Fruit fly (Drosophila melanogaster) whole organism, embryonic: ENCODE data around the gene Hr83.

Source experiments
- Abd-B ChIP-seq: fragments of 200-800 bp; sonication (Bioruptor generic); optimal IDR thresholded peaks from 2 replicates; lab custom pipeline; 2018; ENCODE audit warnings: missing biosample characterization, mild to moderate bottlenecking, missing genetic modification characterization, moderate library complexity
- C15 ChIP-seq: fragments of 200-800 bp; sonication (Bioruptor generic); IDR thresholded peaks from 3 replicates; pipeline ENCODE4 v1.3.6; 2022; ENCODE audit warnings: missing biosample characterization, missing genetic modification characterization
- CG11093 ChIP-seq: fragments of 200-800 bp; sonication (Bioruptor generic); IDR thresholded peaks from 3 replicates; pipeline ENCODE4 v1.3.6; 2022; ENCODE audit warnings: missing biosample characterization, missing genetic modification characterization
- CG11247 ChIP-seq: fragments of 200-800 bp; sonication (Bioruptor generic); IDR thresholded peaks from 2 replicates; pipeline ENCODE4 v1.3.6; 2022; ENCODE audit warnings: missing biosample characterization, missing genetic modification characterization
- CG11456 ChIP-seq: fragments of 200-800 bp; sonication (Bioruptor generic); IDR thresholded peaks from 3 replicates; pipeline ENCODE4 v1.3.6; 2022; ENCODE audit warnings: missing biosample characterization, missing genetic modification characterization
- CG12219 ChIP-seq: fragments of 200-800 bp; sonication (Bioruptor generic); optimal IDR thresholded peaks from 3 replicates; lab custom pipeline; 2018; ENCODE audit warnings: missing biosample characterization, mild to moderate bottlenecking, missing genetic modification characterization
- CG12299 ChIP-seq: fragments of 200-800 bp; sonication (Bioruptor generic); optimal IDR thresholded peaks from 2 replicates; lab custom pipeline; 2018; ENCODE audit warnings: missing biosample characterization, mild to moderate bottlenecking, missing genetic modification characterization
- CG12744 ChIP-seq: fragments of 200-800 bp; sonication (Bioruptor generic); optimal IDR thresholded peaks from 2 replicates; lab custom pipeline; 2016; ENCODE audit warnings: missing biosample characterization, missing genetic modification characterization
- CG15696 ChIP-seq: fragments of 200-800 bp; sonication (Bioruptor generic); optimal IDR thresholded peaks from 2 replicates; lab custom pipeline; 2019; ENCODE audit warnings: missing biosample characterization, mild to moderate bottlenecking, missing genetic modification characterization, moderate library complexity
- CG2120 ChIP-seq: fragments of 200-800 bp; sonication (Bioruptor generic); optimal IDR thresholded peaks from 3 replicates; lab custom pipeline; 2016; ENCODE audit warnings: missing biosample characterization, missing genetic modification characterization
- CG32767 ChIP-seq: fragments of 200-800 bp; sonication (Bioruptor generic); IDR thresholded peaks from 2 replicates; pipeline ENCODE4 v1.3.6; 2022; ENCODE audit warnings: missing biosample characterization, missing genetic modification characterization
- CG34224 ChIP-seq: fragments of 200-800 bp; sonication (Bioruptor generic); IDR thresholded peaks from 3 replicates; pipeline ENCODE4 v1.3.6; 2022; ENCODE audit warnings: missing biosample characterization, missing genetic modification characterization; ENCODE audit not compliant: partially characterized antibody
- CG4282 ChIP-seq: fragments of 200-800 bp; sonication (Bioruptor generic); optimal IDR thresholded peaks from 2 replicates; lab custom pipeline; 2016; ENCODE audit warnings: missing biosample characterization, missing genetic modification characterization
- CG43689 ChIP-seq: fragments of 200-800 bp; sonication (Bioruptor generic); IDR thresholded peaks from 2 replicates; pipeline ENCODE4 v1.3.6; 2022; ENCODE audit warnings: missing biosample characterization, missing genetic modification characterization
- CG4854 ChIP-seq: fragments of 200-800 bp; sonication (Bioruptor generic); optimal IDR thresholded peaks from 2 replicates; lab custom pipeline; 2016; ENCODE audit warnings: missing biosample characterization, missing genetic modification characterization, inconsistent platforms
- CG6654 ChIP-seq: fragments of 200-800 bp; sonication (Bioruptor generic); optimal IDR thresholded peaks from 2 replicates; lab custom pipeline; 2017; ENCODE audit warnings: missing biosample characterization, mild to moderate bottlenecking, missing genetic modification characterization
- CG7372 ChIP-seq: fragments of 200-800 bp; sonication (Bioruptor generic); IDR thresholded peaks from 2 replicates; pipeline ENCODE4 v1.3.6; 2022; ENCODE audit warnings: missing biosample characterization, missing genetic modification characterization
- CG8924 ChIP-seq: fragments of 200-800 bp; optimal IDR thresholded peaks from 3 replicates; lab custom pipeline; 2019; ENCODE audit warnings: missing biosample characterization, mild to moderate bottlenecking, missing genetic modification characterization, moderate library complexity
- CG8944 ChIP-seq: fragments of 200-800 bp; sonication (Bioruptor generic); optimal IDR thresholded peaks from 3 replicates; lab custom pipeline; 2016; ENCODE audit warnings: missing biosample characterization, missing genetic modification characterization
- CG9817 ChIP-seq: fragments of 200-800 bp; sonication (Bioruptor generic); optimal IDR thresholded peaks from 2 replicates; lab custom pipeline; 2018; ENCODE audit warnings: missing biosample characterization, mild to moderate bottlenecking, missing genetic modification characterization, moderate library complexity
- CG9876 ChIP-seq: fragments of 200-800 bp; sonication (Bioruptor generic); optimal IDR thresholded peaks from 2 replicates; lab custom pipeline; 2016; ENCODE audit warnings: missing biosample characterization, missing genetic modification characterization
- CoRest ChIP-seq: fragments of 200-800 bp; sonication (Bioruptor generic); optimal IDR thresholded peaks from 3 replicates; lab custom pipeline; 2018; ENCODE audit warnings: missing biosample characterization, mild to moderate bottlenecking, missing genetic modification characterization, moderate library complexity
- D ChIP-seq, 2 experiments: fragments of 200-800 bp in 1 of 2; fragments of >200 bp in 1 of 2; sonication (Bioruptor generic) in 1 of 2; optimal IDR thresholded peaks; 2 replicates in 1 of 2; 3 replicates in 1 of 2; lab custom pipeline; 2017; ENCODE audit warnings: mild to moderate bottlenecking in 1 of 2, missing biosample characterization in 1 of 2, missing genetic modification characterization in 1 of 2, missing genetic modification reagents in 1 of 2
- Deaf1 ChIP-seq: fragments of 200-800 bp; optimal IDR thresholded peaks from 3 replicates; lab custom pipeline; 2019; ENCODE audit warnings: missing biosample characterization, mild to moderate bottlenecking, missing genetic modification characterization, moderate library complexity
- Doc2 ChIP-seq: fragments of 200-800 bp; sonication (Bioruptor generic); IDR thresholded peaks from 2 replicates; pipeline ENCODE4 v1.3.6; 2022; ENCODE audit warnings: missing biosample characterization, missing genetic modification characterization
- Fer2 ChIP-seq: fragments of 200-800 bp; sonication (Bioruptor generic); optimal IDR thresholded peaks from 2 replicates; lab custom pipeline; 2018; ENCODE audit warnings: missing biosample characterization, mild to moderate bottlenecking, missing genetic modification characterization, moderate library complexity
- Gug ChIP-seq: fragments of 200-800 bp; sonication (Bioruptor generic); IDR thresholded peaks from 4 replicates; pipeline ENCODE4 v1.3.6; 2022; ENCODE audit warnings: missing biosample characterization, missing genetic modification characterization
- Hr39 ChIP-seq: fragments of >200 bp; optimal IDR thresholded peaks from 2 replicates; lab custom pipeline; 2017
- Sox102F ChIP-seq: fragments of 200-800 bp; sonication (Bioruptor generic); optimal IDR thresholded peaks from 2 replicates; lab custom pipeline; 2018; ENCODE audit warnings: missing biosample characterization, mild to moderate bottlenecking, missing genetic modification characterization, moderate library complexity
- TFAM ChIP-seq: fragments of 200-800 bp; sonication (Bioruptor generic); optimal IDR thresholded peaks from 2 replicates; lab custom pipeline; 2017; ENCODE audit warnings: missing biosample characterization, missing genetic modification characterization, inconsistent platforms
- ash1 ChIP-seq: fragments of 200-800 bp; sonication (Bioruptor generic); optimal IDR thresholded peaks from 2 replicates; lab custom pipeline; 2018; ENCODE audit warnings: missing biosample characterization, mild to moderate bottlenecking, missing genetic modification characterization
- bcd ChIP-seq: fragments of 200-800 bp; sonication (Bioruptor generic); optimal IDR thresholded peaks from 2 replicates; lab custom pipeline; 2017; ENCODE audit warnings: missing biosample characterization, mild to moderate bottlenecking, missing genetic modification characterization
- crol ChIP-seq: fragments of 200-800 bp; sonication (Bioruptor generic); IDR thresholded peaks from 2 replicates; pipeline ENCODE4 v1.3.6; 2022; ENCODE audit warnings: missing biosample characterization, missing genetic modification characterization
- danr ChIP-seq: fragments of 200-800 bp; sonication (Bioruptor generic); IDR thresholded peaks from 2 replicates; pipeline ENCODE4 v1.3.6; 2022; ENCODE audit warnings: missing biosample characterization, missing genetic modification characterization
- emc ChIP-seq: fragments of 200-800 bp; sonication (Bioruptor generic); optimal IDR thresholded peaks from 2 replicates; lab custom pipeline; 2016; ENCODE audit warnings: missing biosample characterization, missing genetic modification characterization
- fd3F ChIP-seq: fragments of 200-800 bp; sonication (Bioruptor generic); optimal IDR thresholded peaks from 2 replicates; lab custom pipeline; 2018; ENCODE audit warnings: missing biosample characterization, mild to moderate bottlenecking, missing genetic modification characterization, moderate library complexity
- h ChIP-seq: fragments of >200 bp; optimal IDR thresholded peaks from 2 replicates; lab custom pipeline; 2017
- ham ChIP-seq: fragments of 200-800 bp; sonication (Bioruptor generic); IDR thresholded peaks from 2 replicates; pipeline ENCODE4 v1.3.6; 2022; ENCODE audit warnings: missing biosample characterization, missing genetic modification characterization
- nerfin-2 ChIP-seq: fragments of 200-800 bp; sonication (Bioruptor generic); IDR thresholded peaks from 2 replicates; pipeline ENCODE4 v1.3.6; 2022; ENCODE audit warnings: missing biosample characterization, missing genetic modification characterization; ENCODE audit not compliant: partially characterized antibody
- odd ChIP-seq: fragments of 200-800 bp; sonication (Bioruptor generic); optimal IDR thresholded peaks from 2 replicates; lab custom pipeline; 2017; ENCODE audit warnings: missing biosample characterization, mild to moderate bottlenecking, missing genetic modification characterization
- phol ChIP-seq: fragments of 200-800 bp; sonication (Bioruptor generic); optimal IDR thresholded peaks from 3 replicates; lab custom pipeline; 2018; ENCODE audit warnings: missing biosample characterization, mild to moderate bottlenecking, missing genetic modification characterization, moderate library complexity
- psq ChIP-seq: fragments of 200-800 bp; sonication (Bioruptor generic); optimal IDR thresholded peaks from 2 replicates; lab custom pipeline; 2017; ENCODE audit warnings: missing biosample characterization, missing genetic modification characterization
- repo ChIP-seq: fragments of 200-800 bp; sonication (Bioruptor generic); optimal IDR thresholded peaks from 2 replicates; lab custom pipeline; 2016; ENCODE audit warnings: missing biosample characterization, missing genetic modification characterization
- run ChIP-seq: fragments of 200-800 bp; sonication (Bioruptor generic); optimal IDR thresholded peaks from 3 replicates; lab custom pipeline; 2018; ENCODE audit warnings: missing biosample characterization, mild to moderate bottlenecking, missing genetic modification characterization
- schlank ChIP-seq: fragments of 200-800 bp; sonication (Bioruptor generic); optimal IDR thresholded peaks from 2 replicates; lab custom pipeline; 2018; ENCODE audit warnings: missing biosample characterization, mild to moderate bottlenecking, missing genetic modification characterization
- tap ChIP-seq: fragments of 200-800 bp; optimal IDR thresholded peaks from 3 replicates; lab custom pipeline; 2019; ENCODE audit warnings: missing biosample characterization, mild to moderate bottlenecking, missing genetic modification characterization, moderate library complexity
- tup ChIP-seq: fragments of 200-800 bp; sonication (Bioruptor generic); optimal IDR thresholded peaks from 2 replicates; lab custom pipeline; 2016; ENCODE audit warnings: missing biosample characterization, mild to moderate bottlenecking, missing genetic modification characterization, moderate library complexity
- unpg ChIP-seq: fragments of 200-800 bp; sonication (Bioruptor generic); optimal IDR thresholded peaks from 3 replicates; lab custom pipeline; 2018; ENCODE audit warnings: missing biosample characterization, mild to moderate bottlenecking, missing genetic modification characterization, moderate library complexity
- zf30C ChIP-seq: fragments of 200-800 bp; sonication (Bioruptor generic); optimal IDR thresholded peaks from 3 replicates; lab custom pipeline; 2018; ENCODE audit warnings: missing biosample characterization, mild to moderate bottlenecking, missing genetic modification characterization

Gene Hr83

dm6 chr3R:6373512-6374306, 24.7 kb downstream of the Hr83 start (continued):
- TF ChIP-seq tup (GFP tag; lab: Kevin White, UChicago), result peak; percentile 12
- no peak for TF ChIP-seq zf30C (GFP tag; lab: Kevin White, UChicago)
- TF ChIP-seq Doc2 (GFP tag; lab: Robert Waterston, UW), result no peak
- TF ChIP-seq run (tag; lab: Kevin White, UChicago), result no peak
- TF ChIP-seq Abd-B, result no peak
- TF ChIP-seq repo (GFP tag; lab: Kevin White, UChicago), result no peak
- peak; percentile 50 for TF ChIP-seq psq (GFP tag; lab: Kevin White, UChicago)
- TF ChIP-seq fd3F, result peak; percentile 89
- no peak for TF ChIP-seq ash1 (GFP tag; lab: Kevin White, UChicago)
- TF ChIP-seq Hr39 (lab: Kevin White, UChicago), result no peak
- TF ChIP-seq CG12744, result peak; percentile 72
- peak; percentile 29; the same call in 1 of the 2 replicates for TF ChIP-seq danr (GFP tag; lab: Robert Waterston, UW)
- TF ChIP-seq CG8944 (GFP tag; lab: Kevin White, UChicago), result no peak
- TF ChIP-seq emc (GFP tag; lab: Kevin White, UChicago), result no peak
- TF ChIP-seq Gug, result no peak
- TF ChIP-seq CG43689 (GFP tag; lab: Robert Waterston, UW), result no peak
- peak; percentile 22 for TF ChIP-seq phol (tag; lab: Kevin White, UChicago)
- peak; percentile 24; the same call in 1 of the 2 replicates for TF ChIP-seq nerfin-2
- no peak for TF ChIP-seq CG11093 (GFP tag; lab: Robert Waterston, UW)
- no peak for TF ChIP-seq h (lab: Kevin White, UChicago)
- peak; percentile 55; the same call in 1 of the 3 replicates for TF ChIP-seq C15 (GFP tag; lab: Robert Waterston, UW)
- TF ChIP-seq Sox102F (GFP tag; lab: Kevin White, UChicago), result no peak
- TF ChIP-seq CG6654 (GFP tag; lab: Kevin White, UChicago), result no peak
- TF ChIP-seq unpg (GFP tag; lab: Kevin White, UChicago), result peak; percentile 40
- no peak for TF ChIP-seq CG9876 (GFP tag; lab: Kevin White, UChicago)
- TF ChIP-seq odd, result peak; percentile 66
- no peak for TF ChIP-seq Deaf1
- 0 out of 3 replicates have a peak, but pooled peaks have one; percentile 4 for TF ChIP-seq CG11456 (GFP tag; lab: Robert Waterston, UW)
- peak; percentile 37 for TF ChIP-seq CG9817 (tag; lab: Kevin White, UChicago)
- TF ChIP-seq CG4282 (GFP tag; lab: Kevin White, UChicago), result no peak
- TF ChIP-seq CoRest (tag; lab: Kevin White, UChicago), result peak; percentile 51
- TF ChIP-seq crol (GFP tag; lab: Robert Waterston, UW), result no peak
- no peak for TF ChIP-seq TFAM (GFP tag; lab: Kevin White, UChicago)
- peak; percentile 59 for TF ChIP-seq CG2120
- TF ChIP-seq CG12219 (GFP tag; lab: Kevin White, UChicago), result peak; percentile 6
- TF ChIP-seq CG4854 (GFP tag; lab: Kevin White, UChicago), result peak; percentile 74
- no peak for TF ChIP-seq tap (tag; lab: Kevin White, UChicago)
- peak; percentile 65 for TF ChIP-seq CG8924
- TF ChIP-seq bcd (GFP tag; lab: Kevin White, UChicago), result no peak
- no peak for TF ChIP-seq D (optimal IDR thresholded peaks at IDR 0.05; lab: Kevin White, UChicago)
- TF ChIP-seq D (GFP tag; optimal IDR thresholded peaks at IDR 0.05; lab: Kevin White, UChicago), result no peak
- no peak for TF ChIP-seq schlank (tag; lab: Kevin White, UChicago)
- TF ChIP-seq CG12299 (tag; lab: Kevin White, UChicago), result peak; percentile 73
- TF ChIP-seq CG7372 (GFP tag; lab: Robert Waterston, UW), result no peak
- no peak for TF ChIP-seq ham (GFP tag; lab: Robert Waterston, UW)
- peak; percentile 19 for TF ChIP-seq CG15696
- peak; percentile 49; the same call in 1 of the 3 replicates for TF ChIP-seq CG34224
- peak; percentile 3 for TF ChIP-seq Fer2 (tag; lab: Kevin White, UChicago)
- no peak for TF ChIP-seq CG32767
- 0 out of 2 replicates have a peak, but pooled peaks have one; percentile 52 for TF ChIP-seq CG11247 (GFP tag; lab: Robert Waterston, UW)
